Fruit fly (Drosophila melanogaster) whole organism, embryonic: ENCODE results near the gene PlexA.

Experiments used
- CG12236 ChIP-seq: fragments of 200-800 bp; sonication (Bioruptor generic); optimal IDR thresholded peaks from 2 replicates; lab custom pipeline; 2016; ENCODE audit warnings: missing biosample characterization, missing genetic modification characterization
- CG7839 ChIP-seq: fragments of 200-800 bp; sonication (Bioruptor generic); optimal IDR thresholded peaks from 3 replicates; lab custom pipeline; 2018; ENCODE audit warnings: missing biosample characterization, mild to moderate bottlenecking, missing genetic modification characterization, moderate library complexity

- TF ChIP-seq CG7839 (tag; lab: Kevin White, UChicago), result no peak
- TF ChIP-seq CG12236 (GFP tag; lab: Kevin White, UChicago), result no peak
Measured at dm6 chr4:971084-971483, 55.8 kb downstream of the PlexA start.
